Worm (Caenorhabditis elegans) whole organism, early embryonic: Measurements from ENCODE around the gene rbm-42.

Experiments
- F13C5.2 ChIP-seq: sonication (generic microtip); optimal IDR thresholded peaks from 2 replicates; lab custom pipeline; 2017; ENCODE audit warnings: mild to moderate bottlenecking, missing genetic modification characterization, inconsistent platforms, missing compliant biosample characterization
- flt-1 ChIP-seq: fragments of 200-800 bp; sonication (Bioruptor generic); IDR thresholded peaks from 2 replicates; pipeline ENCODE4 v1.3.6; 2022; ENCODE audit warnings: missing genetic modification characterization, missing compliant biosample characterization
- hmbx-1 ChIP-seq: sonication (generic microtip); optimal IDR thresholded peaks from 2 replicates; lab custom pipeline; 2016; ENCODE audit warnings: mild to moderate bottlenecking, missing genetic modification characterization, missing compliant biosample characterization

DNA sequence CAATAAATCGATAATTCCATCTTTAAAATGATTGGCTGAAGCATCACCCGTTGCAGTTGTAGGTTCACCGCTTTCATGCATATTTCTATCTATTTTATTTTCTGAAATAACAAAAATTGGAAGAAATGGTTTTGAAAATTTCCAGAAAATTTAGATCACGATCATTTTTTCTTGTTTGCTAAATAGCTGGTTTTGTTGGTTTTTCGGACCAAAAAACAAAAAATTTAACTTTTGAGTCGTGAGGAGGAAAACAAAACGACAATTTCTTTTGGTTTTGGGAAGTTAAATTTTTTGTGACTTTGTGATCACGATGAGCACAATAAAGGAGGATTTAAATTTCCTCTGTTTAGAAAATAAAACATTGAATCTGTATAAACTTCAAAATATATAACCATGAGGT is 12.2 kb upstream of the rbm-42 start, which contains the start of gene T10F2.2:
- TF ChIP-seq flt-1 (no peak), hmbx-1 (tag; lab: Kevin White, UChicago) (no peak), F13C5.2 (tag; lab: Kevin White, UChicago) (no peak)
